Fruit fly (Drosophila melanogaster) whole organism, prepupa: Measurements from ENCODE around the gene CG33120.
A peak's percentile ranks its signal among the peaks of the same experiment; 100 is the strongest.

ENCODE experiments used
- Blimp-1 ChIP-seq: fragments of 200-800 bp; sonication (Bioruptor generic); optimal IDR thresholded peaks from 3 replicates; lab custom pipeline; 2017; ENCODE audit warnings: missing biosample characterization, missing genetic modification characterization, mild to moderate bottlenecking, moderate library complexity, missing genetic modification reagents
- CG10631 ChIP-seq: fragments of 200-800 bp; sonication (Bioruptor generic); optimal IDR thresholded peaks from 2 replicates; lab custom pipeline; 2016; ENCODE audit warnings: missing biosample characterization, missing genetic modification characterization
- CG10669 ChIP-seq: fragments of 200-800 bp; sonication (Bioruptor generic); optimal IDR thresholded peaks from 3 replicates; lab custom pipeline; 2018; ENCODE audit warnings: missing biosample characterization, mild to moderate bottlenecking, missing genetic modification characterization, moderate library complexity
- CG11762 ChIP-seq: fragments of 200-800 bp; sonication (Bioruptor generic); optimal IDR thresholded peaks from 3 replicates; lab custom pipeline; 2016; ENCODE audit warnings: missing biosample characterization, missing genetic modification characterization; ENCODE audit not compliant: insufficient read depth
- CG11902 ChIP-seq: fragments of 200-800 bp; sonication (Bioruptor generic); optimal IDR thresholded peaks from 3 replicates; lab custom pipeline; 2016; ENCODE audit warnings: missing biosample characterization, missing genetic modification characterization
- CG15336 ChIP-seq: fragments of 200-800 bp; sonication (Bioruptor generic); IDR thresholded peaks from 2 replicates; pipeline ENCODE4 v1.3.6; 2022; ENCODE audit warnings: missing biosample characterization, missing genetic modification characterization
- CG1621 ChIP-seq: fragments of 200-800 bp; sonication (Bioruptor generic); optimal IDR thresholded peaks from 3 replicates; lab custom pipeline; 2018; ENCODE audit warnings: missing biosample characterization, mild to moderate bottlenecking, missing genetic modification characterization
- CG16779 ChIP-seq: fragments of 200-800 bp; sonication (Bioruptor generic); optimal IDR thresholded peaks from 3 replicates; lab custom pipeline; 2017; ENCODE audit warnings: missing biosample characterization, mild to moderate bottlenecking, missing genetic modification characterization
- CG3032 ChIP-seq: fragments of 200-800 bp; optimal IDR thresholded peaks from 2 replicates; lab custom pipeline; 2019; ENCODE audit warnings: missing biosample characterization, mild to moderate bottlenecking, missing genetic modification characterization, moderate library complexity
- CG34406 ChIP-seq: fragments of 200-800 bp; sonication (Bioruptor generic); optimal IDR thresholded peaks from 3 replicates; lab custom pipeline; 2016; ENCODE audit warnings: missing biosample characterization, missing genetic modification characterization
- CG6163 ChIP-seq: fragments of 200-800 bp; sonication (Bioruptor generic); IDR thresholded peaks from 3 replicates; pipeline ENCODE4 v1.3.6; 2022; ENCODE audit warnings: missing biosample characterization, missing genetic modification characterization
- CG6276 ChIP-seq: fragments of 200-800 bp; sonication (Bioruptor generic); optimal IDR thresholded peaks from 2 replicates; lab custom pipeline; 2017; ENCODE audit warnings: missing biosample characterization, mild to moderate bottlenecking, missing genetic modification characterization
- CG6808 ChIP-seq: fragments of 200-800 bp; sonication (Bioruptor generic); optimal IDR thresholded peaks from 3 replicates; lab custom pipeline; 2017; ENCODE audit warnings: missing biosample characterization, missing genetic modification characterization, mild to moderate bottlenecking, moderate library complexity, missing genetic modification reagents
- CG6854 ChIP-seq: fragments of 200-800 bp; sonication (Bioruptor generic); optimal IDR thresholded peaks from 2 replicates; lab custom pipeline; 2017; ENCODE audit warnings: missing biosample characterization, mild to moderate bottlenecking, missing genetic modification characterization
- CG8319 ChIP-seq: fragments of 200-800 bp; sonication (Bioruptor generic); optimal IDR thresholded peaks from 3 replicates; lab custom pipeline; 2016; ENCODE audit warnings: missing biosample characterization, missing genetic modification characterization
- CG8632 ChIP-seq: fragments of 200-800 bp; sonication (Bioruptor generic); optimal IDR thresholded peaks from 3 replicates; lab custom pipeline; 2016; ENCODE audit warnings: missing biosample characterization, missing genetic modification characterization
- Eip78C ChIP-seq: fragments of 200-800 bp; sonication (Bioruptor generic); peaks from one replicate; lab custom pipeline; 2016; ENCODE audit warnings: missing biosample characterization, missing genetic modification characterization
- Ets21C ChIP-seq: fragments of 200-800 bp; sonication (Bioruptor generic); optimal IDR thresholded peaks from 3 replicates; lab custom pipeline; 2016; ENCODE audit warnings: missing biosample characterization, missing genetic modification characterization
- Ets96B ChIP-seq: fragments of 200-800 bp; optimal IDR thresholded peaks from 2 replicates; lab custom pipeline; 2019; ENCODE audit warnings: missing biosample characterization, mild to moderate bottlenecking, missing genetic modification characterization, moderate library complexity
- Gug ChIP-seq: fragments of 200-800 bp; sonication (Bioruptor generic); IDR thresholded peaks from 2 replicates; pipeline ENCODE4 v1.3.6; 2022; ENCODE audit warnings: missing biosample characterization, missing genetic modification characterization
- Hr4 ChIP-seq: fragments of 200-800 bp; sonication (Bioruptor generic); optimal IDR thresholded peaks from 3 replicates; lab custom pipeline; 2016; ENCODE audit warnings: missing biosample characterization, missing genetic modification characterization
- Lpt ChIP-seq: fragments of 200-800 bp; sonication (Bioruptor generic); optimal IDR thresholded peaks from 3 replicates; lab custom pipeline; 2016; ENCODE audit warnings: missing biosample characterization, missing genetic modification characterization
- Met ChIP-seq: fragments of 200-800 bp; sonication (Bioruptor generic); optimal IDR thresholded peaks from 3 replicates; lab custom pipeline; 2016; ENCODE audit warnings: missing biosample characterization, missing genetic modification characterization
- OdsH ChIP-seq: fragments of 200-800 bp; sonication (Bioruptor generic); optimal IDR thresholded peaks from 3 replicates; lab custom pipeline; 2016; ENCODE audit warnings: missing biosample characterization, missing genetic modification characterization
- Smox ChIP-seq: fragments of 200-800 bp; sonication (Bioruptor generic); optimal IDR thresholded peaks from 3 replicates; lab custom pipeline; 2016; ENCODE audit warnings: missing biosample characterization, missing genetic modification characterization
- Sox102F ChIP-seq: fragments of 200-800 bp; sonication (Bioruptor generic); optimal IDR thresholded peaks from 2 replicates; lab custom pipeline; 2016; ENCODE audit warnings: missing biosample characterization, mild to moderate bottlenecking, missing genetic modification characterization
- Sox15 ChIP-seq: fragments of 200-800 bp; sonication (Bioruptor generic); optimal IDR thresholded peaks from 3 replicates; lab custom pipeline; 2016; ENCODE audit warnings: missing biosample characterization, missing genetic modification characterization
- achi ChIP-seq: fragments of 200-800 bp; sonication (Bioruptor generic); optimal IDR thresholded peaks from 3 replicates; lab custom pipeline; 2016; ENCODE audit warnings: missing biosample characterization, missing genetic modification characterization
- acj6 ChIP-seq: fragments of 200-800 bp; sonication (Bioruptor generic); optimal IDR thresholded peaks from 3 replicates; lab custom pipeline; 2016; ENCODE audit warnings: missing biosample characterization, missing genetic modification characterization
- cyc ChIP-seq: fragments of 200-800 bp; sonication (Bioruptor generic); optimal IDR thresholded peaks from 3 replicates; lab custom pipeline; 2016; ENCODE audit warnings: missing biosample characterization, missing genetic modification characterization
- dac ChIP-seq: fragments of 200-800 bp; sonication (Bioruptor generic); optimal IDR thresholded peaks from 2 replicates; lab custom pipeline; 2017; ENCODE audit warnings: missing biosample characterization, mild to moderate bottlenecking, missing genetic modification characterization
- eg ChIP-seq: fragments of 200-800 bp; sonication (Bioruptor generic); IDR thresholded peaks from 3 replicates; pipeline ENCODE4 v1.3.6; 2022; ENCODE audit warnings: missing biosample characterization, missing genetic modification characterization
- esn ChIP-seq: fragments of 200-800 bp; sonication (Bioruptor generic); optimal IDR thresholded peaks from 2 replicates; lab custom pipeline; 2016; ENCODE audit warnings: missing biosample characterization, mild to moderate bottlenecking, missing genetic modification characterization, moderate library complexity
- fd59A ChIP-seq: fragments of 200-800 bp; sonication (Bioruptor generic); optimal IDR thresholded peaks from 2 replicates; lab custom pipeline; 2017; ENCODE audit warnings: missing biosample characterization, mild to moderate bottlenecking, missing genetic modification characterization, missing genetic modification reagents
- fd85E ChIP-seq: fragments of 200-800 bp; sonication (Bioruptor generic); optimal IDR thresholded peaks from 3 replicates; lab custom pipeline; 2016; ENCODE audit warnings: missing biosample characterization, missing genetic modification characterization
- fkh ChIP-seq: fragments of 200-800 bp; sonication (Bioruptor generic); optimal IDR thresholded peaks from 3 replicates; lab custom pipeline; 2017; ENCODE audit warnings: missing biosample characterization, mild to moderate bottlenecking, missing genetic modification characterization, moderate library complexity
- lz ChIP-seq: fragments of 200-800 bp; sonication (Bioruptor generic); optimal IDR thresholded peaks from 3 replicates; lab custom pipeline; 2016; ENCODE audit warnings: missing biosample characterization, missing genetic modification characterization
- net ChIP-seq: fragments of 200-800 bp; sonication (Bioruptor generic); optimal IDR thresholded peaks from 3 replicates; lab custom pipeline; 2016; ENCODE audit warnings: missing biosample characterization, missing genetic modification characterization
- pdm3 ChIP-seq: fragments of 200-800 bp; sonication (Bioruptor generic); optimal IDR thresholded peaks from 3 replicates; lab custom pipeline; 2016; ENCODE audit warnings: missing biosample characterization, missing genetic modification characterization
- ss ChIP-seq, 2 experiments: fragments of 200-800 bp; sonication (Bioruptor generic); optimal IDR thresholded peaks; 2 replicates in 1 of 2; 3 replicates in 1 of 2; lab custom pipeline; 2017 to 2018; ENCODE audit warnings: mild to moderate bottlenecking in 2 of 2, missing biosample characterization in 2 of 2, missing genetic modification characterization in 2 of 2, moderate library complexity in 1 of 2
- svp ChIP-seq: fragments of 200-800 bp; sonication (Bioruptor generic); peaks from one replicate; lab custom pipeline; 2016; ENCODE audit warnings: missing biosample characterization, missing genetic modification characterization
- topi ChIP-seq: fragments of 200-800 bp; sonication (Bioruptor generic); optimal IDR thresholded peaks from 3 replicates; lab custom pipeline; 2016; ENCODE audit warnings: missing biosample characterization, missing genetic modification characterization

CG33120 gene

DNA sequence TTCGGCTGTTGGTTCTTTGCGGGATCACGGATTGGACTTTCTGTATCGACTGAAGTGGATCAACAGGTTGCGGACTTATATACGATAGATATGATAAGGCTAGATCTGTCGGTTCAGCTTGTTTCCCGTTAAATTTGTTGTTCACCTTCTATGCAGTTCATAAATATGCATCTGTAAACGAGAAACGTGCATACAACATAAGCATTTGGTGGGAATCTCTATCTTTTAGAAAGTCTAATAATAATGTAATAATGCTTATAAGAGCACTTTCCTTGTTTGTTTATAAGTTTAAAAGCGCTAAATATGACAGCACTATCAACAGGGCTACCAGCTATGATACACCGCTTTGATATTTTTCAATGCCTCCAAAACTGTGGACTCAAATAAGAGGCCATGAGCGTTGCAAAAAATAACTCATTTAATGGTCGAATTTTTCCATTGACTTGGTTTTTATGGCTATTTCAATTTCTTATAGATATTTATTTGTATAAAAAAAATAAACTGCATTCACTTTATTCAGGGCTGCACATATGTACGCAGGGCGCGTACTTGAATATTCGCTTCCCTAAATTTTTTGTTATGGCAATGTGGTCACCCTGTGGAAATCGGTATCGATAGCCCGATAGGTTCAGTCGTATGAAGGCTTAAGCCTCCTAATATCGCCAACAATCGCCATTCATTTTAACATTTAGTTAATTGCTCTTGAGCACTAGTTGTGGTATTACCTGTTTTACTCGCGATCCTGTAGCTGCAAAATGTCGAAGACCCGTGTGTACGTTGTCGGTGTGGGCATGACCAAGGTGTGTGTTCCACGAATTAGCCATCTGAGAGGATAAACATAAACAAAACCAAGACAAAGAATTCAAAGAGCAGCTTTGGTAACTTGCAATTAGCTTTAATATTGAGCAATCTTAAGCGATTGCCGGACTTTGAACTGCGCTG, 13.5 kb downstream of the CG33120 start, which contains the start of the genes CG17597 and ScpX (continued):
- TF ChIP-seq eg (GFP tag; lab: Robert Waterston, UW) (0 out of 3 replicates have a peak, but pooled peaks have one; percentile 17), topi (GFP tag; lab: Kevin White, UChicago) (peak; percentile 52), Ets96B (tag; lab: Kevin White, UChicago) (peak; percentile 62), svp (peak; percentile 97), pdm3 (peak; percentile 74), Lpt (GFP tag; lab: Kevin White, UChicago) (no peak), Sox102F (GFP tag; lab: Kevin White, UChicago) (peak; percentile 57), fd59A (peak; percentile 5), CG10631 (GFP tag; lab: Kevin White, UChicago) (peak; percentile 78), CG34406 (GFP tag; lab: Kevin White, UChicago) (peak; percentile 18), CG3032 (tag; lab: Kevin White, UChicago) (peak; percentile 55), achi (GFP tag; lab: Kevin White, UChicago) (peak; percentile 65), Gug (GFP tag; lab: Robert Waterston, UW) (no peak), fd85E (GFP tag; lab: Kevin White, UChicago) (no peak), Hr4 (peak; percentile 76), Blimp-1 (GFP tag; lab: Kevin White, UChicago) (no peak), Ets21C (GFP tag; lab: Kevin White, UChicago) (no peak), CG8632 (peak; percentile 11), Met (GFP tag; lab: Kevin White, UChicago) (peak; percentile 67), CG16779 (tag; lab: Kevin White, UChicago) (peak; percentile 64), CG10669 (GFP tag; lab: Kevin White, UChicago) (peak; percentile 40), CG1621 (tag; lab: Kevin White, UChicago) (peak; percentile 23), ss (GFP tag; optimal IDR thresholded peaks at IDR 0.05; lab: Kevin White, UChicago) (peak; percentile 54 to 59), CG11902 (GFP tag; lab: Kevin White, UChicago) (peak; percentile 28), dac (GFP tag; lab: Kevin White, UChicago) (peak; percentile 4), Smox (GFP tag; lab: Kevin White, UChicago) (no peak), CG11762 (GFP tag; lab: Kevin White, UChicago) (no peak), lz (GFP tag; lab: Kevin White, UChicago) (peak; percentile 65), OdsH (GFP tag; lab: Kevin White, UChicago) (peak; percentile 50), acj6 (GFP tag; lab: Kevin White, UChicago) (no peak), CG6808 (GFP tag; lab: Kevin White, UChicago) (peak; percentile 48), esn (GFP tag; lab: Kevin White, UChicago) (peak; percentile 76), cyc (GFP tag; lab: Kevin White, UChicago) (peak; percentile 63), Sox15 (GFP tag; lab: Kevin White, UChicago) (peak; percentile 45), fkh (peak; percentile 94), CG15336 (GFP tag; lab: Robert Waterston, UW) (peak; percentile 47; the same call in 1 of the 2 replicates), CG8319 (GFP tag; lab: Kevin White, UChicago) (peak; percentile 38), CG6276 (GFP tag; lab: Kevin White, UChicago) (peak; percentile 17), Eip78C (GFP tag; lab: Kevin White, UChicago) (peak; percentile 69), CG6854 (GFP tag; lab: Kevin White, UChicago) (peak; percentile 54), CG6163 (GFP tag; lab: Robert Waterston, UW) (no peak; the same call in 2 of the 3 replicates), net (GFP tag; lab: Kevin White, UChicago) (no peak)
